Worm (Caenorhabditis elegans) whole organism, young adult: ENCODE data around the gene C54C6.4.

ENCODE experiments used
- B0019.2 ChIP-seq: fragments of 200-800 bp; sonication (Bioruptor generic); conservative IDR thresholded peaks from 2 replicates; pipeline ENCODE4 v1.3.6; 2022; ENCODE audit warnings: missing genetic modification reagents, missing genetic modification characterization, missing compliant biosample characterization
- F33H1.4 ChIP-seq: fragments of 200-800 bp; sonication (Bioruptor generic); IDR thresholded peaks from 2 replicates; pipeline ENCODE4 v1.3.6; 2022; ENCODE audit warnings: missing genetic modification reagents, missing genetic modification characterization, missing compliant biosample characterization
- F55B11.4 ChIP-seq: sonication (generic microtip); optimal IDR thresholded peaks from 2 replicates; lab custom pipeline; 2016; ENCODE audit warnings: missing compliant biosample characterization, missing genetic modification characterization, borderline replicate concordance; ENCODE audit not compliant: insufficient read depth
- K11D2.4 ChIP-seq: fragments of 200-800 bp; sonication (Bioruptor generic); IDR thresholded peaks from 2 replicates; pipeline ENCODE4 v1.3.6; 2022; ENCODE audit warnings: missing genetic modification reagents, missing genetic modification characterization, missing compliant biosample characterization
- Y53F4B.3 ChIP-seq: fragments of 200-800 bp; sonication (Bioruptor generic); IDR thresholded peaks from 2 replicates; pipeline ENCODE4 v1.3.6; 2022; ENCODE audit warnings: missing genetic modification reagents, missing genetic modification characterization, missing compliant biosample characterization
- Y53G8AR.9 ChIP-seq: fragments of 200-800 bp; sonication (Bioruptor generic); conservative IDR thresholded peaks from 2 replicates; pipeline ENCODE4 v1.3.6; 2022; ENCODE audit warnings: missing genetic modification reagents, missing genetic modification characterization, missing compliant biosample characterization
- Y67H2A.10 ChIP-seq: fragments of 200-800 bp; sonication (Bioruptor generic); conservative IDR thresholded peaks from 2 replicates; pipeline ENCODE4 v1.3.6; 2022; ENCODE audit warnings: missing genetic modification reagents, missing genetic modification characterization, missing compliant biosample characterization
- aptf-3 ChIP-seq: fragments of 200-800 bp; sonication (Bioruptor generic); IDR thresholded peaks from 2 replicates; pipeline ENCODE4 v1.3.6; 2022; ENCODE audit warnings: missing genetic modification characterization, missing compliant biosample characterization
- ceh-79 ChIP-seq: sonication (generic microtip); optimal IDR thresholded peaks from 2 replicates; lab custom pipeline; 2017; ENCODE audit warnings: mild to moderate bottlenecking, missing genetic modification characterization, missing compliant biosample characterization
- dox-1 ChIP-seq: fragments of 200-800 bp; sonication (Bioruptor generic); IDR thresholded peaks from 2 replicates; pipeline ENCODE4 v1.3.6; 2022; ENCODE audit warnings: missing genetic modification reagents, missing genetic modification characterization, missing compliant biosample characterization
- hlh-26 ChIP-seq: fragments of 200-800 bp; sonication (Bioruptor generic); conservative IDR thresholded peaks from 2 replicates; pipeline ENCODE4 v1.3.6; 2022; ENCODE audit warnings: missing genetic modification reagents, missing genetic modification characterization, missing compliant biosample characterization
- hsf-1 ChIP-seq: fragments of 200-800 bp; sonication (Bioruptor generic); IDR thresholded peaks from 2 replicates; pipeline ENCODE4 v1.3.6; 2022; ENCODE audit warnings: missing genetic modification reagents, missing genetic modification characterization, missing compliant biosample characterization
- lag-1 ChIP-seq: fragments of 200-800 bp; sonication (Bioruptor generic); IDR thresholded peaks from 2 replicates; pipeline ENCODE4 v1.3.6; 2022; ENCODE audit warnings: missing genetic modification reagents, missing genetic modification characterization, missing compliant biosample characterization
- let-607 ChIP-seq, 2 experiments: fragments of 200-800 bp in 1 of 2; sonication (Bioruptor generic) in 1 of 2; sonication (generic microtip) in 1 of 2; optimal IDR thresholded peaks; 2 replicates each; lab custom pipeline; 2016 to 2018; ENCODE audit warnings: mild to moderate bottlenecking in 2 of 2, missing compliant biosample characterization in 2 of 2, missing genetic modification characterization in 2 of 2, moderate library complexity in 2 of 2, missing genotype in 1 of 2
- lin-40 ChIP-seq: sonication (generic microtip); optimal IDR thresholded peaks from 2 replicates; lab custom pipeline; 2016; ENCODE audit warnings: missing genetic modification characterization, mild to moderate bottlenecking, missing compliant biosample characterization, missing genotype, missing genetic modification reagents
- lir-1 ChIP-seq: fragments of 200-800 bp; sonication (Bioruptor generic); conservative IDR thresholded peaks from 2 replicates; pipeline ENCODE4 v1.3.6; 2022; ENCODE audit warnings: missing genetic modification reagents, missing genetic modification characterization, missing compliant biosample characterization
- lsl-1 ChIP-seq: fragments of 200-800 bp; sonication (Bioruptor generic); optimal IDR thresholded peaks from 2 replicates; lab custom pipeline; 2018; ENCODE audit warnings: mild to moderate bottlenecking, missing genetic modification characterization, moderate library complexity, missing compliant biosample characterization
- nfya-1 ChIP-seq: sonication (generic microtip); optimal IDR thresholded peaks from 2 replicates; lab custom pipeline; 2017; ENCODE audit warnings: antibody characterized with exemption, missing compliant biosample characterization, missing genetic modification characterization, borderline replicate concordance; ENCODE audit not compliant: insufficient read depth
- nhr-120 ChIP-seq: fragments of 200-800 bp; sonication (Bioruptor generic); IDR thresholded peaks from 2 replicates; pipeline ENCODE4 v1.3.6; 2022; ENCODE audit warnings: missing genetic modification characterization, missing compliant biosample characterization
- nhr-179 ChIP-seq: sonication (generic microtip); optimal IDR thresholded peaks from 2 replicates; lab custom pipeline; 2016; ENCODE audit warnings: mild to moderate bottlenecking, missing genetic modification characterization, missing compliant biosample characterization
- nhr-80 ChIP-seq: sonication (generic microtip); optimal IDR thresholded peaks from 2 replicates; lab custom pipeline; 2016; ENCODE audit warnings: missing genetic modification characterization, missing compliant biosample characterization
- nhr-90 ChIP-seq: sonication (generic microtip); optimal IDR thresholded peaks from 2 replicates; lab custom pipeline; 2016; ENCODE audit warnings: missing genotype, mild to moderate bottlenecking, missing genetic modification characterization, missing compliant biosample characterization
- pbrm-1 ChIP-seq: fragments of 200-800 bp; sonication (Bioruptor generic); IDR thresholded peaks from 2 replicates; pipeline ENCODE4 v1.3.6; 2022; ENCODE audit warnings: missing genetic modification reagents, missing genetic modification characterization, missing compliant biosample characterization
- rec-8 ChIP-seq, 2 experiments: sonication (generic microtip); optimal IDR thresholded peaks; 2 replicates each; lab custom pipeline; 2016; ENCODE audit warnings: mild to moderate bottlenecking in 2 of 2, missing genetic modification characterization in 2 of 2, missing genetic modification reagents in 2 of 2, missing genotype in 2 of 2, missing biosample characterization in 1 of 2, missing compliant biosample characterization in 1 of 2, moderate library complexity in 1 of 2
- sdz-38 ChIP-seq: sonication (generic microtip); optimal IDR thresholded peaks from 2 replicates; lab custom pipeline; 2016; ENCODE audit warnings: missing genotype, missing genetic modification characterization, missing compliant biosample characterization
- snpc-1.1 ChIP-seq: sonication (generic microtip); optimal IDR thresholded peaks from 2 replicates; lab custom pipeline; 2017; ENCODE audit warnings: missing genetic modification characterization, mild to moderate bottlenecking, missing compliant biosample characterization, antibody characterized with exemption, moderate library complexity, missing genotype, missing genetic modification reagents; ENCODE audit not compliant: insufficient read depth
- snpc-1.3 ChIP-seq: sonication (generic microtip); optimal IDR thresholded peaks from 2 replicates; lab custom pipeline; 2017; ENCODE audit warnings: missing genetic modification characterization, mild to moderate bottlenecking, missing compliant biosample characterization, antibody characterized with exemption, moderate library complexity, missing genotype, missing genetic modification reagents; ENCODE audit not compliant: insufficient read depth
- snpc-3.4 ChIP-seq: sonication (generic microtip); optimal IDR thresholded peaks from 2 replicates; lab custom pipeline; 2017; ENCODE audit warnings: missing genetic modification characterization, mild to moderate bottlenecking, missing compliant biosample characterization, antibody characterized with exemption, moderate library complexity, missing genotype, missing genetic modification reagents
- snpc-4 ChIP-seq, 5 experiments: fragments of 150-350 bp in 1 of 5; sonication (generic microtip) in 4 of 5; optimal IDR thresholded peaks; 2 replicates each; lab custom pipeline; 2014 to 2018; ENCODE audit warnings: missing genetic modification characterization in 5 of 5, missing biosample characterization in 3 of 5, antibody characterized with exemption in 2 of 5, mild to moderate bottlenecking in 2 of 5, missing compliant biosample characterization in 2 of 5, missing genotype in 2 of 5, moderate library complexity in 2 of 5, missing genetic modification reagents in 1 of 5
- somi-1 ChIP-seq: fragments of 200-800 bp; sonication (Bioruptor generic); optimal IDR thresholded peaks from 2 replicates; lab custom pipeline; 2018; ENCODE audit warnings: mild to moderate bottlenecking, missing genetic modification characterization, missing compliant biosample characterization
- unc-62 ChIP-seq: fragments of 150-350 bp; optimal IDR thresholded peaks from 2 replicates; lab custom pipeline; 2014; ENCODE audit warnings: missing biosample characterization, missing genetic modification reagents, missing genetic modification characterization
- xnd-1 ChIP-seq: sonication (generic microtip); optimal IDR thresholded peaks from 2 replicates; lab custom pipeline; 2016; ENCODE audit warnings: missing genotype, missing genetic modification reagents, missing genetic modification characterization, missing compliant biosample characterization
- zim-3 ChIP-seq: sonication (generic microtip); optimal IDR thresholded peaks from 2 replicates; lab custom pipeline; 2017; ENCODE audit warnings: mild to moderate bottlenecking, missing genetic modification characterization, moderate library complexity, missing compliant biosample characterization
- ztf-22 ChIP-seq: fragments of 200-800 bp; sonication (Bioruptor generic); optimal IDR thresholded peaks from 2 replicates; lab custom pipeline; 2018; ENCODE audit warnings: mild to moderate bottlenecking, missing genetic modification characterization, moderate library complexity, missing compliant biosample characterization
- ztf-6 ChIP-seq: fragments of 200-800 bp; sonication (Bioruptor generic); IDR thresholded peaks from 2 replicates; pipeline ENCODE4 v1.3.6; 2022; ENCODE audit warnings: missing genetic modification reagents, missing genetic modification characterization, missing compliant biosample characterization

Gene C54C6.4

DNA sequence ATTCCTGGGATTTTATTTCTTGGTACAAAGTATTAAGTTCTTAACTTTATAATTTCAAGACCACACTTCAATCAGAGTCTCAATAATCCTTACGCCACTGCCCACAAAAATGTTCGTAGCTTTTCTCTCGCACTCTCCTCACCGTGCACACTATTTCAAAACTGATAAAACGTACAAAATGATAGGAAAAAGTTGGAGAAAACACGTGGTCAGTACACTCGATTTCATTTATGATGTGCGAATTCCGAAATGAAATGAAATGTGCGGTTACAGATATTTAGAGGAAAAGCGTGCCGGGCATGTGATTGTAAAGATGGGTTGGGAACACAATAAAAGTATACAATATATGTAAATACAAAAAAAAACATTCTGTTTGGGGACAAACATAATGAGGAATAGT, 33.0 kb upstream of the C54C6.4 start (continued):
- TF ChIP-seq ztf-22 (GFP tag; lab: Kevin White, UChicago) = peak; percentile 50
- TF ChIP-seq somi-1 (GFP tag; lab: Kevin White, UChicago) = no peak
- peak; percentile 87 for TF ChIP-seq nhr-80 (tag; lab: Kevin White, UChicago)
- no peak for TF ChIP-seq nhr-179 (tag; lab: Kevin White, UChicago)
- TF ChIP-seq sdz-38 (tag; lab: Kevin White, UChicago) = no peak
- TF ChIP-seq aptf-3 = no peak
- no peak for TF ChIP-seq lag-1 (GFP tag; lab: Robert Waterston, UW)
- TF ChIP-seq K11D2.4 (GFP tag; lab: Robert Waterston, UW) = no peak
- TF ChIP-seq Y67H2A.10 = no peak

DNA sequence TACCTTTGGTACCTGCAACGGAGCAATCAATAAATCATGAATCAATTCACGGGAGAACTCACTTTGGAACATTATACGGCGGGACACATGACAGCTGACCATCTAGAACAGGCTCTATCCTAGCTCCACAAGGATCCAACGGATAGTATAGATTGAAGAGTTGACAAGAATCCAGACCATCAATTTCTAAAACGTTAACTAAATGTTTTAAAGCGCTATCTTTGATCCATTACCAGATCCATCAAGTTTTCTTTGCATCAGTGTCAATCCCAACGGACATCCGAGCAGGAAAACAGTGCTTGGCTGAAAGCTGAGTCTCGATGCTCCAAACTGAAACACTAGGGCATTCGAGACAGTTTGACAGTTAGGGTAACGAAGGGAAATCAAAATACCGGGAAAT, 30.1 kb upstream of the C54C6.4 start:
- TF ChIP-seq nhr-120 (GFP tag; lab: Robert Waterston, UW) = no peak
- no peak for TF ChIP-seq ztf-6
- no peak for TF ChIP-seq zim-3 (tag; lab: Kevin White, UChicago)
- no peak for TF ChIP-seq nhr-90
- no peak for TF ChIP-seq dox-1
- TF ChIP-seq nhr-179 (tag; lab: Kevin White, UChicago) = no peak
- no peak for TF ChIP-seq snpc-1.1 (tag; lab: Kevin White, UChicago)
- TF ChIP-seq snpc-1.3 (tag; lab: Kevin White, UChicago) = no peak

DNA sequence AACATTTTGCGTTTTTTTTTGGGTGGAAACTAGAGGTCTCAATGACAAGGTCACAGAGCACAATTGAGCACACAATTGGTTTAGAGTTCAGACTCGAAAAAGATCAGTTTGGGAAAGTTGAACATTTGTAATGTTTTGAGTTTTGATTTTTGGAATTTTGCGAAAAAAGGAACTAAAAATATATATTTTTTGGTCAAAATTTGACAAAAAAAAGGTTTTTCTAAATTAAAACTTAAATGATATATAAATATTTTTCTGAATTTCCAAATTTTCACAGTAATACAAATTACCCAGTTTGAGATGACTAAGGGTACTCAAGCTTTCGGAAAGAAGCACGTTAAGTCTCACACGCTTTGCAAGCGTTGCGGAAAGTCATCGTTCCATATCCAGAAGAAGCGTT, 25.1 kb upstream of the C54C6.4 start, which contains the start of gene rpl-37:
Gene rpl-37, plus strand, starts transcription at position 301 of the 400 bp plus-strand sequence.
- no peak for TF ChIP-seq lin-40
- no peak for TF ChIP-seq ceh-79 (tag; lab: Kevin White, UChicago)
- TF ChIP-seq unc-62 (GFP tag; lab: Kevin White, UChicago) = no peak
- no peak for TF ChIP-seq snpc-3.4 (tag; lab: Kevin White, UChicago)
- TF ChIP-seq hsf-1 (GFP tag; lab: Robert Waterston, UW) = no peak
- no peak for TF ChIP-seq lsl-1 (GFP tag; lab: Kevin White, UChicago)
- no peak for TF ChIP-seq hlh-26 (GFP tag; lab: Robert Waterston, UW)
- TF ChIP-seq F33H1.4 = no peak
- no peak for TF ChIP-seq Y67H2A.10
- TF ChIP-seq xnd-1 (tag; lab: Kevin White, UChicago) = no peak
- no peak for TF ChIP-seq snpc-4 (GFP tag; optimal IDR thresholded peaks at IDR 0.05; lab: Kevin White, UChicago)
- no peak for TF ChIP-seq snpc-4 (tag; optimal IDR thresholded peaks at IDR 0.05; lab: Kevin White, UChicago)
- no peak for TF ChIP-seq lir-1
- no peak for TF ChIP-seq nfya-1 (tag; lab: Kevin White, UChicago)
- TF ChIP-seq, all 124 proteins: peak for 0

DNA sequence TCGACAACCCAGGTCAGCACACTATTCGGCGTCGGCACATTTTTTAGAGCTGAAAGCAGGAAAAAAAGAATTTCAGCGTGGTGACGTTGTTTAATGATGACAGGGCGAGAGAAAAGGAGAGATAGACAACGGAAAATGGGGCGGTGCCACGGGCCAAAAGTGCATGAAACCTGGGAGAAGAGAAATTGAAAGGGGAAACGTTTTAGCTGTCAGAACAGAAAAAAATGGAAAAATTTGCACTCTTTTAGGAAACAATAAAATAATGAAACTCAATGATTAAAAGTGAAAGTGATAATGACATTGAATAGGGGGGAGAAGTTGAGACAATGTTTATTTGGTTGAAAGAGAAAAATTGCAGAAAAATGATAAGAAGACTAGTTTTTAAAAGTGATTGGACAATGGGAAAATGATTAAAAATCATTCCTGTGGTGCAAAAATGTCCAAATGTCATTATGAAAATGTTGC, 23.7 kb upstream of the C54C6.4 start, which contains the start of gene pitp-1:
Gene pitp-1, minus strand, starts transcription at position 51 of the 465 bp plus-strand sequence.
- TF ChIP-seq nhr-80 (tag; lab: Kevin White, UChicago) (peak; percentile 75), pbrm-1 (no peak), lin-40 (no peak), B0019.2 (GFP tag; lab: Robert Waterston, UW) (no peak), Y53G8AR.9 (GFP tag; lab: Robert Waterston, UW) (no peak), let-607 (tag; optimal IDR thresholded peaks at IDR 0.05; lab: Kevin White, UChicago) (no peak), unc-62 (GFP tag; lab: Kevin White, UChicago) (peak; percentile 41), F55B11.4 (tag; lab: Kevin White, UChicago) (no peak), rec-8 (tag; optimal IDR thresholded peaks at IDR 0.05; lab: Kevin White, UChicago) (no peak), Y53F4B.3 (GFP tag; lab: Robert Waterston, UW) (no peak)
